Fruit fly (Drosophila melanogaster): ENCODE data around the gene Cdc14.

Gene Cdc14

dm6 chr2L:7790081-7790447 is 20.4 kb downstream of the Cdc14 start:
- TF ChIP-seq CG17801 (GFP tag; optimal IDR thresholded peaks at IDR 0.05; ENCODE audit: partially characterized antibody): no peak

- no peak for TF ChIP-seq CG17801 (GFP tag; optimal IDR thresholded peaks at IDR 0.05; ENCODE audit: partially characterized antibody)
These were observed 21.5 kb downstream of the Cdc14 start for dm6 chr2L:7788952-7789466.

DNA sequence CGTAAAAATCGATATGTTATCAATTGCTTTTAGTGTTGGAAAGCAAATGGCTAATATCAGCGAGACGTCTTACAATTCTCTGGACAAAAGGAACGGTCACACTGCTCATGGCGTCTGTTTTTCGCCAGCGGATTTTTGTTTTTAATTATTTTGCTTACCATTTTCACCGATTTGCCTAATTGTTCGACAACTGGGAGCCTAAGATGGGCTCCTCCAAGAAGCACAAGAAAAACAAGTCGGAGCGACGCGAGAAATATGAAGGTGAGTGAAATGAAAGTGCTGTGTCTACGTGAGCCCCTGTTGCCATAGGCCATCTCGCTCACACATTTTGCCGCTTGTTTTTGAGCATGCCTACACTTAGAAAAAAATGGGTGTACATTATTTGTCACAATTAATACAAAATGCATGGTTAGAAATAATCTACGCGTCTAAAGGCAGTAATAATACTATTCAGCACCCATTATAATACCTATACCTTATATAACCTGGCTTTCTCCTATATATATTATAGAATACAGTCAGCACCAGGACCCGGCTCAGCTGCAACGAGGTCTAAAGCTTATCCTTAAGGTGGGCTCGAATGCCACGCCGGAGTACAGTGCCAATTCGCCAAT is 27.6 kb downstream of the Cdc14 start, which contains the start of gene Brd7-9:
TSS of gene Brd7-9 (plus strand) at position 78 of the 614 bp plus-strand sequence.
- peak; percentile 22 for TF ChIP-seq CG17801 (GFP tag; optimal IDR thresholded peaks at IDR 0.05; ENCODE audit: partially characterized antibody)

DNA sequence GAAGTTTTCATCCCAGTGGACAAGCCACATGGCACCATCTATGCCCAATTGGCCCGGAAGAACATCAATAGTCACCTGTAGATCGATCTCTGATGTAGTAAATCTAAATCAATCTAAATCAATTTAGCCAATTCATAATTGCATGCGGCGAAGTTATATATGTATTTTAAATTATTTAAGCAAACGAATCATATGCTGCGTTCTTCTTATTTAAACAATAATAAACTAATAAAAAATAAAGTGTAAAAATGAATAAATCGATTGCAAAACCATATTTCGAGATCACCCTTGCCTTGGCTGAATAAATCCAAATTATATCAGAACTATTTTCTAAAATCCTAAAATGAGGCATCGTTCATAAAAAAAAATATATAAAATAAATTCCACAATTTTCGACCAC is 29.3 kb downstream of the Cdc14 start, which contains the start of gene CG7164:
TSS of gene CG7164 (plus strand) at position 301 of the 400 bp plus-strand sequence.
- no peak for TF ChIP-seq CG17801 (GFP tag; optimal IDR thresholded peaks at IDR 0.05; ENCODE audit: partially characterized antibody)

DNA sequence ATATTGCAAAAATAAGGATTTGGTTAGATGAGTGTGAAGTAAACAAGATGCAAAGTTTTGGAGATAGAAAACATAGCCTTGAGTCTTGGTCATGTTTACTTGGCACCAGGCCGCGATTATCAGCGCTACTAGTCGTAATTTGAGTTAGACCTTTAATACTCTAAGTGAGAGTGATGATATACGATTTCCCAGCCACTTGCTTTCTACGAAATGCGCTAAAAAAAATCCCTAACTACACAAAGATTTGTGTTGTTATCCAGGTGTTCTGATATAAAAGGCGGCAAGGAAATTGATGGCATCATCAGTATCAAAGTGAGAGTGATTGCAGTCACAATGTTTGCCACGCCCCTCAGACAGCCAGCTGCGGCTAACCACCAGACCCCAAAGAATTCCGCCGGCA is 30.7 kb downstream of the Cdc14 start, which contains the start of gene Uro:
TSS of gene Uro (plus strand) at position 301 of the 400 bp plus-strand sequence.
- no peak for TF ChIP-seq CG17801 (GFP tag; optimal IDR thresholded peaks at IDR 0.05; ENCODE audit: partially characterized antibody)

DNA sequence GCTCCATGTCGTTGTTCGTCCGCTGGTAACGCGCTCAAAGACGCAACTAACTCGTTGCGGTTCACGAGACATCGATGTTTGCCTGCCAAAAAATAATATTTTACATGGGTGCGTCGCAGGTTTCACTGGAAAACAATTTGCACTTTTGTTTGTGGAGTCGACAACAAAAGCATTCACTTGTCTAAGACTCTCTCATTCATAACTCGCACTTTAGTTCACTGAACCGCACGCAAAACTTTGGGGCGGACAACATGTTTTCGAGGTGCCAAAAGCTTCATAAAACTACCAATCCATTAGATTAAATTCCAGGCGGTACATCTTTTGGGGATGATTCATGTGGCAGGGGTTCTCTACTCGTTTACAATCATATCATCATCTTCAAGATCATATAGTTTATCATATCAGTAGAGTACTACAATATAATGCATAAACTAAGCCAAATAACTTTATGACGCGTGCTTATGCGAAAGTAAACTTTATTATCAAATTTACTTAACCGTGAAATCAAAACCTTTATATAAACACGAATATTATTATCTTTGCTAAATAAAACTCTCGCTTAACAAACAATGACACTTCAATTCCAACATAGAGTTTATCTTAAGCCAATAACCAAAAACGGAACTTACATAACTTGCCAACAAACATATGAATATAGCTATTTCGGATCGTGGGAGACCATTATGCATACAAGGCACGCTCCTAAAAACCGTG is 32.4 kb downstream of the Cdc14 start, which contains the start of gene CG7179:
TSS of gene CG7179 (minus strand) at position 51 of the 714 bp plus-strand sequence.
- TF ChIP-seq CG17801 (GFP tag; optimal IDR thresholded peaks at IDR 0.05; ENCODE audit: partially characterized antibody): no peak

DNA sequence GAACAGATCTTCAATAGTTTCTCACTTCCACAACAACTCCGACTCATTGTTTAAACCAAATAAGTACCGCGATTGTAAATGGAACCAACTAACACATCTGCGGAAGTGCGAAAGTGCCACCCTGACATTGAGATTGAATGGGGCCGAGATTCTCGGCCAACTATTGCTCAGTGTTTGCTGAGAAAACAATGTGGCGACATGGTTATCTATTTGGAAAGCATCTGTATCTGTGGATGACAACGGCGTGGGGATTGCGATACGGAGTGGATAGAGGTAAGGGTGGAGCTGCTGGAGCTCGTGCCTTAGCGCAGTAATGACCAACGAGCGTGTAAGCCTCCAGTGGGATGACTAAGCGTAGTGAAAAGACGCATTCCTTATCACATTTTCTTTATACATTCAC is 35.2 kb downstream of the Cdc14 start:
- TF ChIP-seq CG17801 (GFP tag; optimal IDR thresholded peaks at IDR 0.05; ENCODE audit: partially characterized antibody): no peak

DNA sequence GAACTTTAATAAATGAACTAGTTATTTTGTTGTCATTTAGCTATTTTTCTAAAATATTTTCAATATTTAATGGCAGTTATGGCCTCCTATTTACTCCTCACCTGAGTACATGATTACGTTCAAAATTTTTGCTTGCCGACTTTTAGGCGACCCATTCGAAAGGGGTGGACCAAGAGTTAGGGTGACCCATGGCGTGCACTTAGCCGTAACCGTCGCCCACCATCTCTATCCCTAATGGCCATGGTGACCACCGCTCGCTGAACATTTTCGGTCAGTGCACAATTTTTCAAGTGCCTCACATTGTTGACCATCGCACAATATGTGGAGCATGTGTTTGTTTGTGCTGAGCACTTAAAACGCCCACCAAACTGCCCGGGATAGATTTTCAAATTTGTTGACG is 38.6 kb downstream of the Cdc14 start:
- no peak for TF ChIP-seq CG17801 (GFP tag; optimal IDR thresholded peaks at IDR 0.05; ENCODE audit: partially characterized antibody)

- no peak for TF ChIP-seq CG17801 (GFP tag; optimal IDR thresholded peaks at IDR 0.05; ENCODE audit: partially characterized antibody)
These were observed 43.2 kb downstream of the Cdc14 start, which contains the start of gene CG7191 for dm6 chr2L:7767328-7767727. TSS of gene CG7191 (plus strand) at chr2L:7767628.

DNA sequence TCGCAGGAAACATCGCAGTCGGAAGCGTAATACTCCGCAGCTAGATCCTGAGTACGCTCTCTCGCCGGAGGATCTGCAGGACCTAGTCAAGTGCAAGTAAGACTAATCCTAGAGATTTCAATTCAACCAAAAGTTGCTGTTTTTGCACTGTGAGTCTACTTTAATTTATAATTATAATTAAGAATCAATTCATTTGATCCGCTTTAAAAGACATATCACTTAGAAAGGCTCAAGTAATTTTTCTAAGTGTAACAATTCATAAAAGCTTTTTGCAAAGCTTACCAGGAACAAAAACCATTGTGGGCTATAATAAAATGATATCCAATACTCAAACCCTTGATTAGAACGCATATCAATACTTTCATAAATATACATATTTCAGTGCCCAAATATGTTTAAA is 53.7 kb downstream of the Cdc14 start:
- TF ChIP-seq CG17801 (GFP tag; optimal IDR thresholded peaks at IDR 0.05; ENCODE audit: partially characterized antibody): no peak

DNA sequence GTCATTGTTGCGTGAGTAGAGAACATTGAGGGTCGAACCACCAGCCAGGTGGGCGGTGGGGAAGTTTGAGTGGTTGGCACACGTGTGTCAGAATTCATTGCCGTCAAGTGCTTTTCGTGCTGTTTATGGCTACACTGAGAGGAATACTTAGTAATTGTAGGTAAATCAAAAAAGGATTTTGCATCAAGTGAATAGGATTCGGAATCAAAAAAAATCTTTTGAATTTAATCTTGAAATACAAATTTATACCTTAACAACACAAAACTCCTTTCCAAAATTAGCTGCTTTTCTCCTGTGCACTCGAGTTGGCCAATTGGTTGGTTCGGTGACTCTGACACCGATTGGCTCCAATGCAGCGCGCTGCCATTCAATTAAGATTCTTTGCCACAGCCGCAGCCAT is 56.0 kb downstream of the Cdc14 start:
- no peak for TF ChIP-seq CG17801 (GFP tag; optimal IDR thresholded peaks at IDR 0.05; ENCODE audit: partially characterized antibody)

DNA sequence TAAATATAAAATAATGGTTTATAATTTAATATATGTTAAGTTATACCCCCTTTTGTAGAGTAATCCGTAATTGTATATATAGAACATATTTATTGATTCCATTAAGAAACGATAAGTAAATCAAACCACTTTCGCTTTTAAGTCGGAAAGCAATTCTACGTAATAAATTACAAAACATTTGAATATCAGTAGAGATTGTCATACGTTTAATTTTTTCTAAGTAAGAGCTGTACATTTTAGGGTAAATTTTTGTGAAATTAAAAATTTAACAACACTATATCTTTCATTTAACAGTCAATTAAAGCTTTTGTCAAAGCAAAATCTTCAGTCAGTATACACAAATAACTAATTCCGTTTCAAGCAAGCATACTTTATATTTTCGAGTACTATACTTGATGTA is 56.6 kb downstream of the Cdc14 start, which contains the start of gene CG46025:
TSS of gene CG46025 (plus strand) at position 301 of the 400 bp plus-strand sequence.
- no peak for TF ChIP-seq CG17801 (GFP tag; optimal IDR thresholded peaks at IDR 0.05; ENCODE audit: partially characterized antibody)

DNA sequence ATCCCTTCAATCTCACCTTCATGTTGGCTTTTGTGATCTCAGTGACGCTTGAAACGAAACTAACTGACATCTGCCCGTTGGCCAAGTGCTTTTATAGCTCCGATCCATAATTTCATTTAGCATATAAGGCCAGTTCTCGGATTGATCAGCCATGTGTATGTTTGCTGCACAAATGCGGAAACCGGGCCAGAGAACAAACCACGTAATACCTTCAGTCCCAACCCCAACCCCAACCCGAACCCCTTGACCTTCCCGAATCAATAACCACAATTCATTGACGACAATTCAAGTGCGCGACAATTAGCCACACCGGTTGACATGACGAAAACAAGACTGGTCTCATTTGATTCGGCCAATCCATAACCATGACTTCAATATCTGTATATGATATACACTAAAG is 57.4 kb downstream of the Cdc14 start, which contains the start of gene CG7203:
TSS of gene CG7203 (minus strand) at position 101 of the 400 bp plus-strand sequence.
- TF ChIP-seq CG17801 (GFP tag; optimal IDR thresholded peaks at IDR 0.05; ENCODE audit: partially characterized antibody): no peak
